Fruit fly (Drosophila melanogaster) whole organism, embryonic: ENCODE measurements around the gene CG6254.

Experiments
- ATbp ChIP-seq: fragments of 200-800 bp; sonication (Bioruptor generic); optimal IDR thresholded peaks from 2 replicates; lab custom pipeline; 2017; ENCODE audit warnings: missing biosample characterization, mild to moderate bottlenecking, missing genetic modification characterization, missing genetic modification reagents
- Antp ChIP-seq: fragments of 200-800 bp; sonication (Bioruptor generic); optimal IDR thresholded peaks from 3 replicates; lab custom pipeline; 2016; ENCODE audit warnings: missing biosample characterization, missing genetic modification characterization
- B-H1 ChIP-seq: fragments of 200-800 bp; sonication (Bioruptor generic); IDR thresholded peaks from 3 replicates; pipeline ENCODE4 v1.3.6; 2022; ENCODE audit warnings: missing biosample characterization, missing genetic modification characterization
- Blimp-1 ChIP-seq: fragments of 200-800 bp; sonication (Bioruptor generic); optimal IDR thresholded peaks from 3 replicates; lab custom pipeline; 2018; ENCODE audit warnings: missing biosample characterization, missing genetic modification characterization, mild to moderate bottlenecking, moderate library complexity, missing genetic modification reagents
- Bteb2 ChIP-seq: fragments of 200-800 bp; sonication (Bioruptor generic); optimal IDR thresholded peaks from 2 replicates; lab custom pipeline; 2016; ENCODE audit warnings: missing biosample characterization, missing genetic modification characterization
- CG10462 ChIP-seq: fragments of 200-800 bp; sonication (Bioruptor generic); optimal IDR thresholded peaks from 2 replicates; lab custom pipeline; 2016; ENCODE audit warnings: missing biosample characterization, missing genetic modification characterization
- CG10565 ChIP-seq: fragments of 200-800 bp; sonication (Bioruptor generic); optimal IDR thresholded peaks from 3 replicates; lab custom pipeline; 2016; ENCODE audit warnings: missing biosample characterization, mild to moderate bottlenecking, missing genetic modification characterization
- CG11504 ChIP-seq: fragments of 200-800 bp; sonication (Bioruptor generic); optimal IDR thresholded peaks from 3 replicates; lab custom pipeline; 2019; ENCODE audit warnings: missing biosample characterization, mild to moderate bottlenecking, missing genetic modification characterization, moderate library complexity
- CG12155 ChIP-seq: fragments of 200-800 bp; sonication (Bioruptor generic); optimal IDR thresholded peaks from 3 replicates; lab custom pipeline; 2016; ENCODE audit warnings: missing biosample characterization, missing genetic modification characterization
- CG1233 ChIP-seq: fragments of 200-800 bp; sonication (Bioruptor generic); optimal IDR thresholded peaks from 4 replicates; lab custom pipeline; 2018; ENCODE audit warnings: missing biosample characterization, mild to moderate bottlenecking, missing genetic modification characterization
- CG12659 ChIP-seq: fragments of 200-800 bp; sonication (Bioruptor generic); optimal IDR thresholded peaks from 3 replicates; lab custom pipeline; 2017; ENCODE audit warnings: mild to moderate bottlenecking, missing biosample characterization, missing genetic modification reagents, missing genetic modification characterization
- CG15073 ChIP-seq: fragments of 200-800 bp; sonication (Bioruptor generic); optimal IDR thresholded peaks from 2 replicates; lab custom pipeline; 2016; ENCODE audit warnings: missing biosample characterization, missing genetic modification characterization
- CG17612 ChIP-seq: fragments of 200-800 bp; sonication (Bioruptor generic); IDR thresholded peaks from 2 replicates; pipeline ENCODE4 v1.3.6; 2022; ENCODE audit warnings: missing biosample characterization, missing genetic modification characterization
- CG2116 ChIP-seq: fragments of 200-800 bp; sonication (Bioruptor generic); optimal IDR thresholded peaks from 3 replicates; lab custom pipeline; 2018; ENCODE audit warnings: missing biosample characterization, mild to moderate bottlenecking, missing genetic modification characterization
- CG2889 ChIP-seq: fragments of 200-800 bp; sonication (Bioruptor generic); IDR thresholded peaks from 3 replicates; pipeline ENCODE4 v1.3.6; 2022; ENCODE audit warnings: missing biosample characterization, missing genetic modification characterization
- CG31224 ChIP-seq: fragments of 200-800 bp; sonication (Bioruptor generic); IDR thresholded peaks from 2 replicates; pipeline ENCODE4 v1.3.6; 2022; ENCODE audit warnings: missing biosample characterization, missing genetic modification characterization
- CG32767 ChIP-seq: fragments of 200-800 bp; sonication (Bioruptor generic); IDR thresholded peaks from 2 replicates; pipeline ENCODE4 v1.3.6; 2022; ENCODE audit warnings: missing biosample characterization, missing genetic modification characterization
- CG3281 ChIP-seq: fragments of 200-800 bp; sonication (Bioruptor generic); optimal IDR thresholded peaks from 3 replicates; lab custom pipeline; 2017; ENCODE audit warnings: missing biosample characterization, mild to moderate bottlenecking, missing genetic modification characterization
- CG4730 ChIP-seq: fragments of 200-800 bp; sonication (Bioruptor generic); IDR thresholded peaks from 2 replicates; pipeline ENCODE4 v1.3.6; 2022; ENCODE audit warnings: missing biosample characterization, missing genetic modification characterization
- CG4820 ChIP-seq: fragments of 200-800 bp; sonication (Bioruptor generic); optimal IDR thresholded peaks from 3 replicates; lab custom pipeline; 2016; ENCODE audit warnings: missing biosample characterization, missing genetic modification characterization
- CG5953 ChIP-seq: fragments of 200-800 bp; sonication (Bioruptor generic); IDR thresholded peaks from 2 replicates; pipeline ENCODE4 v1.3.6; 2022; ENCODE audit warnings: missing biosample characterization, missing genetic modification characterization
- CG6791 ChIP-seq: fragments of 200-800 bp; sonication (Bioruptor generic); IDR thresholded peaks from 3 replicates; pipeline ENCODE4 v1.3.6; 2022; ENCODE audit warnings: missing biosample characterization, missing genetic modification characterization; ENCODE audit not compliant: partially characterized antibody
- CG6854 ChIP-seq: fragments of 200-800 bp; sonication (Bioruptor generic); optimal IDR thresholded peaks from 3 replicates; lab custom pipeline; 2017; ENCODE audit warnings: missing biosample characterization, mild to moderate bottlenecking, missing genetic modification characterization
- CG7745 ChIP-seq: fragments of 200-800 bp; sonication (Bioruptor generic); optimal IDR thresholded peaks from 2 replicates; lab custom pipeline; 2018; ENCODE audit warnings: missing biosample characterization, mild to moderate bottlenecking, missing genetic modification characterization, moderate library complexity
- CG9727 ChIP-seq: fragments of 200-800 bp; sonication (Bioruptor generic); optimal IDR thresholded peaks from 3 replicates; lab custom pipeline; 2017; ENCODE audit warnings: missing biosample characterization, mild to moderate bottlenecking, missing genetic modification characterization
- CG9817 ChIP-seq: fragments of 200-800 bp; sonication (Bioruptor generic); optimal IDR thresholded peaks from 2 replicates; lab custom pipeline; 2018; ENCODE audit warnings: missing biosample characterization, mild to moderate bottlenecking, missing genetic modification characterization, moderate library complexity
- D19B ChIP-seq: fragments of 200-800 bp; sonication (Bioruptor generic); optimal IDR thresholded peaks from 2 replicates; lab custom pipeline; 2017; ENCODE audit warnings: missing biosample characterization, mild to moderate bottlenecking, missing genetic modification characterization
- Dll ChIP-seq: fragments of 200-800 bp; sonication (Bioruptor generic); IDR thresholded peaks from 4 replicates; pipeline ENCODE4 v1.3.6; 2022; ENCODE audit warnings: missing biosample characterization, missing genetic modification characterization; ENCODE audit not compliant: partially characterized antibody
- H2.0 ChIP-seq: fragments of 200-800 bp; sonication (Bioruptor generic); IDR thresholded peaks from 2 replicates; pipeline ENCODE4 v1.3.6; 2022; ENCODE audit warnings: missing biosample characterization, missing genetic modification characterization
- Hr51 ChIP-seq, 2 experiments: fragments of 200-800 bp; sonication (Bioruptor generic); optimal IDR thresholded peaks; 2 replicates in 1 of 2; 3 replicates in 1 of 2; lab custom pipeline; 2016 to 2018; ENCODE audit warnings: missing biosample characterization in 2 of 2, missing genetic modification characterization in 2 of 2, mild to moderate bottlenecking in 1 of 2, moderate library complexity in 1 of 2
- Hsf ChIP-seq: fragments of 200-800 bp; sonication (Bioruptor generic); optimal IDR thresholded peaks from 3 replicates; lab custom pipeline; 2016; ENCODE audit warnings: missing biosample characterization, missing genetic modification characterization
- Lpt ChIP-seq: fragments of >200 bp; optimal IDR thresholded peaks from 2 replicates; lab custom pipeline; 2018; ENCODE audit warnings: missing biosample characterization, missing genetic modification characterization
- MESR4 ChIP-seq: fragments of 200-800 bp; sonication (Bioruptor generic); optimal IDR thresholded peaks from 2 replicates; lab custom pipeline; 2018; ENCODE audit warnings: missing biosample characterization, mild to moderate bottlenecking, missing genetic modification characterization, moderate library complexity
- Nf-YC ChIP-seq: fragments of 200-800 bp; optimal IDR thresholded peaks from 3 replicates; lab custom pipeline; 2019; ENCODE audit warnings: missing biosample characterization, mild to moderate bottlenecking, missing genetic modification characterization, moderate library complexity
- ab ChIP-seq: fragments of 200-800 bp; sonication (Bioruptor generic); optimal IDR thresholded peaks from 2 replicates; lab custom pipeline; 2016; ENCODE audit warnings: missing biosample characterization, missing genetic modification characterization
- bcd ChIP-seq: fragments of 200-800 bp; sonication (Bioruptor generic); optimal IDR thresholded peaks from 2 replicates; lab custom pipeline; 2017; ENCODE audit warnings: missing biosample characterization, mild to moderate bottlenecking, missing genetic modification characterization
- caup ChIP-seq: fragments of 200-800 bp; sonication (Bioruptor generic); optimal IDR thresholded peaks from 3 replicates; lab custom pipeline; 2017; ENCODE audit warnings: missing biosample characterization, mild to moderate bottlenecking, missing genetic modification characterization, moderate library complexity; ENCODE audit not compliant: severe bottlenecking
- dmrt99B ChIP-seq: fragments of 200-800 bp; sonication (Bioruptor generic); optimal IDR thresholded peaks from 2 replicates; lab custom pipeline; 2018; ENCODE audit warnings: missing biosample characterization, mild to moderate bottlenecking, missing genetic modification characterization, moderate library complexity
- dpn ChIP-seq, 2 experiments: fragments of 200-800 bp; sonication (Bioruptor generic); optimal IDR thresholded peaks; 3 replicates each; lab custom pipeline; 2016; ENCODE audit warnings: missing biosample characterization in 2 of 2, missing genetic modification characterization in 2 of 2
- dysf ChIP-seq: fragments of 200-800 bp; sonication (Bioruptor generic); IDR thresholded peaks from 3 replicates; pipeline ENCODE4 v1.3.6; 2022; ENCODE audit warnings: missing biosample characterization, missing genetic modification characterization
- eve ChIP-seq, 2 experiments: fragments of >200 bp; optimal IDR thresholded peaks; 2 replicates each; lab custom pipeline; 2017; ENCODE audit warnings: missing biosample characterization in 2 of 2, missing genetic modification characterization in 2 of 2
- hth ChIP-seq: fragments of >200 bp; optimal IDR thresholded peaks from 2 replicates; lab custom pipeline; 2017; ENCODE audit warnings: inconsistent platforms
- insv ChIP-seq, 2 experiments: fragments of 200-800 bp; sonication (Bioruptor generic); optimal IDR thresholded peaks; 3 replicates each; lab custom pipeline; 2016 to 2018; ENCODE audit warnings: missing biosample characterization in 2 of 2, missing genetic modification characterization in 2 of 2
- lov ChIP-seq, 2 experiments: fragments of 200-800 bp in 1 of 2; fragments of >200 bp in 1 of 2; sonication (Bioruptor generic) in 1 of 2; IDR thresholded peaks in 1 of 2; optimal IDR thresholded peaks in 1 of 2; 2 replicates in 1 of 2; 3 replicates in 1 of 2; pipeline versions ENCODE4 v1.3.6 to Lab custom; 2017 to 2022; ENCODE audit warnings: missing biosample characterization in 1 of 2, missing genetic modification characterization in 1 of 2
- otp ChIP-seq: fragments of 200-800 bp; sonication (Bioruptor generic); IDR thresholded peaks from 3 replicates; pipeline ENCODE4, ENCODE4 v1.3.6; 2022; ENCODE audit warnings: missing biosample characterization, missing genetic modification characterization
- prd ChIP-seq, 3 experiments: fragments of >200 bp in 2 of 3; fragments of 200-800 bp in 1 of 3; sonication (Bioruptor generic) in 1 of 3; optimal IDR thresholded peaks in 2 of 3; IDR thresholded peaks in 1 of 3; 2 replicates in 2 of 3; 3 replicates in 1 of 3; pipeline versions ENCODE4 v1.3.6 to Lab custom; 2017 to 2022; ENCODE audit warnings: missing biosample characterization in 1 of 3, missing genetic modification characterization in 1 of 3
- tap ChIP-seq: fragments of 200-800 bp; optimal IDR thresholded peaks from 3 replicates; lab custom pipeline; 2019; ENCODE audit warnings: missing biosample characterization, mild to moderate bottlenecking, missing genetic modification characterization, moderate library complexity
- trem ChIP-seq: fragments of 200-800 bp; optimal IDR thresholded peaks from 3 replicates; lab custom pipeline; 2019; ENCODE audit warnings: missing biosample characterization, mild to moderate bottlenecking, missing genetic modification characterization, moderate library complexity
- trh ChIP-seq: fragments of 200-800 bp; sonication (Bioruptor generic); optimal IDR thresholded peaks from 2 replicates; lab custom pipeline; 2016; ENCODE audit warnings: missing biosample characterization, missing genetic modification characterization

Gene CG6254

dm6 chr3R:10130091-10130490 lies 31.0 kb downstream of the CG6254 start (continued):
- no peak for TF ChIP-seq prd (optimal IDR thresholded peaks at IDR 0.05; lab: Kevin White, UChicago)
- TF ChIP-seq prd (GFP tag; IDR thresholded peaks at IDR 0.05; lab: Robert Waterston, UW), result peak; percentile 67
- no peak for TF ChIP-seq CG7745 (tag; lab: Kevin White, UChicago)
- peak; percentile 65 for TF ChIP-seq CG3281 (GFP tag; lab: Kevin White, UChicago)
- peak; percentile 78 for TF ChIP-seq CG11504 (tag; lab: Kevin White, UChicago)
- peak; percentile 56 for TF ChIP-seq caup (GFP tag; lab: Kevin White, UChicago)
- peak; percentile 45 for TF ChIP-seq CG12659
- peak; percentile 15 for TF ChIP-seq CG6854
- peak; percentile 17 for TF ChIP-seq CG4820 (GFP tag; lab: Kevin White, UChicago)
- TF ChIP-seq MESR4 (GFP tag; lab: Kevin White, UChicago), result no peak
- 0 out of 3 replicates have a peak, but pooled peaks have one; percentile 58 for TF ChIP-seq otp (GFP tag; lab: Robert Waterston, UW)
- peak; percentile 70 for TF ChIP-seq dysf (GFP tag; lab: Robert Waterston, UW)
- TF ChIP-seq CG9727 (GFP tag; lab: Kevin White, UChicago), result peak; percentile 67
- peak; percentile 58; the same call in 1 of the 3 replicates for TF ChIP-seq CG2889
- TF ChIP-seq Blimp-1 (GFP tag; lab: Kevin White, UChicago), result peak; percentile 57
- TF ChIP-seq CG12155 (GFP tag; lab: Kevin White, UChicago), result peak; percentile 47
- TF ChIP-seq trh (GFP tag; lab: Kevin White, UChicago), result no peak
- TF ChIP-seq dpn (GFP tag; optimal IDR thresholded peaks at IDR 0.05; lab: Kevin White, UChicago), result peak; percentile 44 to 55
- TF ChIP-seq CG10565, result no peak
- peak in 1 of 2 experiments; percentile 65 for TF ChIP-seq eve (GFP tag; optimal IDR thresholded peaks at IDR 0.05; lab: Kevin White, UChicago)
- TF ChIP-seq D19B (GFP tag; lab: Kevin White, UChicago), result peak; percentile 9
- peak; percentile 43 for TF ChIP-seq Bteb2 (GFP tag; lab: Kevin White, UChicago)
- TF ChIP-seq Hr51 (GFP tag; optimal IDR thresholded peaks at IDR 0.05; lab: Kevin White, UChicago), result peak in 1 of 2 experiments; percentile 77
- peak; percentile 10 for TF ChIP-seq CG2116 (GFP tag; lab: Kevin White, UChicago)
- peak; percentile 54; the same call in 1 of the 2 replicates for TF ChIP-seq CG5953 (GFP tag; lab: Robert Waterston, UW)
- TF ChIP-seq bcd, result peak; percentile 39
- peak; percentile 38; the same call in 1 of the 3 replicates for TF ChIP-seq B-H1
- no peak for TF ChIP-seq hth
- TF ChIP-seq Dll (GFP tag; lab: Robert Waterston, UW), result no peak
- TF ChIP-seq CG15073 (GFP tag; lab: Kevin White, UChicago), result no peak
- peak; percentile 76 for TF ChIP-seq dmrt99B (tag; lab: Kevin White, UChicago)
- peak; percentile 48 for TF ChIP-seq H2.0
- no peak for TF ChIP-seq Lpt (GFP tag; lab: Kevin White, UChicago)
- peak; percentile 22 for TF ChIP-seq trem
- TF ChIP-seq Antp (GFP tag; lab: Kevin White, UChicago), result peak; percentile 1
- TF ChIP-seq CG6791, result no peak
- no peak for TF ChIP-seq CG31224 (GFP tag; lab: Robert Waterston, UW)
- TF ChIP-seq tap (tag; lab: Kevin White, UChicago), result peak; percentile 45
- TF ChIP-seq insv (GFP tag; optimal IDR thresholded peaks at IDR 0.05; lab: Kevin White, UChicago), result no peak
- TF ChIP-seq ab (GFP tag; lab: Kevin White, UChicago), result no peak
- TF ChIP-seq ATbp (GFP tag; lab: Kevin White, UChicago), result peak; percentile 30
- TF ChIP-seq lov (optimal IDR thresholded peaks at IDR 0.05; lab: Kevin White, UChicago), result no peak
- no peak for TF ChIP-seq lov (GFP tag; IDR thresholded peaks at IDR 0.05; lab: Robert Waterston, UW)
- TF ChIP-seq CG10462 (GFP tag; lab: Kevin White, UChicago), result peak; percentile 8
- TF ChIP-seq CG1233, result peak; percentile 14
- peak; percentile 36; the same call in 1 of the 2 replicates for TF ChIP-seq CG4730
- TF ChIP-seq Hsf (GFP tag; lab: Kevin White, UChicago), result peak; percentile 40
- TF ChIP-seq CG17612 (GFP tag; lab: Robert Waterston, UW), result 0 out of 2 replicates have a peak, but pooled peaks have one; percentile 37
- TF ChIP-seq CG9817 (tag; lab: Kevin White, UChicago), result peak; percentile 66
- TF ChIP-seq CG32767 (GFP tag; lab: Robert Waterston, UW), result peak; percentile 66
- peak; percentile 5 for TF ChIP-seq Nf-YC (tag; lab: Kevin White, UChicago)
